Worm (Caenorhabditis elegans) whole organism, L4 larva: ENCODE measurements around the gene C34D1.4.
"Not testable (repeated sequence)": the region's sequence is repeated elsewhere in the genome, so short reads cannot be mapped to it uniquely, and the experiment has no call there.

ENCODE experiments used
- D1046.2 ChIP-seq: fragments of 200-800 bp; sonication (Bioruptor generic); IDR thresholded peaks from 2 replicates; pipeline ENCODE4 v1.3.6; 2022; ENCODE audit warnings: missing genetic modification characterization, missing compliant biosample characterization
- F26F4.8 ChIP-seq: fragments of 200-800 bp; sonication (Bioruptor generic); conservative IDR thresholded peaks from 2 replicates; pipeline ENCODE4 v1.3.6; 2022; ENCODE audit warnings: missing genetic modification characterization, missing compliant biosample characterization
- F44E2.7 ChIP-seq: fragments of 200-800 bp; sonication (Bioruptor generic); IDR thresholded peaks from 2 replicates; pipeline ENCODE4 v2.1.2; 2022; ENCODE audit warnings: missing genetic modification characterization, missing compliant biosample characterization
- Y105C5A.15 ChIP-seq: fragments of 200-800 bp; sonication (Bioruptor generic); IDR thresholded peaks from 2 replicates; pipeline ENCODE4 v1.3.6; 2022; ENCODE audit warnings: missing genetic modification characterization, missing compliant biosample characterization
- Y48G9A.11 ChIP-seq: fragments of 200-800 bp; sonication (Bioruptor generic); IDR thresholded peaks from 2 replicates; pipeline ENCODE4 v1.3.6; 2022; ENCODE audit warnings: missing genetic modification reagents, missing genetic modification characterization, missing compliant biosample characterization
- Y5F2A.4 ChIP-seq: fragments of 200-800 bp; sonication (Bioruptor generic); optimal IDR thresholded peaks from 2 replicates; lab custom pipeline; 2018; ENCODE audit warnings: mild to moderate bottlenecking, missing genetic modification characterization, missing compliant biosample characterization
- ZK337.2 ChIP-seq: fragments of 200-800 bp; sonication (Bioruptor generic); IDR thresholded peaks from 2 replicates; pipeline ENCODE4 v1.3.6; 2022; ENCODE audit warnings: missing genetic modification reagents, missing genetic modification characterization, missing compliant biosample characterization
- ZK546.5 ChIP-seq, 2 experiments: sonication (generic microtip); optimal IDR thresholded peaks; 2 replicates each; lab custom pipeline; 2017; ENCODE audit warnings: missing biosample characterization in 2 of 2, missing genetic modification characterization in 2 of 2
- arid-1 ChIP-seq: fragments of 200-800 bp; sonication (Bioruptor generic); conservative IDR thresholded peaks from 2 replicates; pipeline ENCODE4 v1.3.6; 2022; ENCODE audit warnings: missing genetic modification reagents, missing genetic modification characterization, missing compliant biosample characterization
- ceh-20 ChIP-seq: fragments of 200-800 bp; sonication (Bioruptor generic); IDR thresholded peaks from 2 replicates; pipeline ENCODE4 v1.3.6; 2022; ENCODE audit warnings: missing genetic modification reagents, missing genetic modification characterization, missing compliant biosample characterization
- ceh-28 ChIP-seq: fragments of 150-350 bp; optimal IDR thresholded peaks from 2 replicates; lab custom pipeline; 2014; ENCODE audit warnings: missing biosample characterization, missing genetic modification reagents, missing genetic modification characterization
- ceh-44 ChIP-seq: fragments of 200-800 bp; sonication (Bioruptor generic); IDR thresholded peaks from 2 replicates; pipeline ENCODE4 v1.3.6; 2022; ENCODE audit warnings: missing genetic modification reagents, missing genetic modification characterization, missing compliant biosample characterization
- ctbp-1 ChIP-seq: fragments of 200-800 bp; sonication (Bioruptor generic); IDR thresholded peaks from 2 replicates; pipeline ENCODE4 v1.3.6; 2022; ENCODE audit warnings: missing genetic modification reagents, missing genetic modification characterization, missing compliant biosample characterization
- daf-8 ChIP-seq: fragments of 200-800 bp; sonication (Bioruptor generic); IDR thresholded peaks from 2 replicates; pipeline ENCODE4 v1.3.6; 2022; ENCODE audit warnings: missing genetic modification characterization, missing compliant biosample characterization
- dmd-6 ChIP-seq: fragments of 200-800 bp; sonication (Bioruptor generic); IDR thresholded peaks from 2 replicates; pipeline ENCODE4 v1.3.6; 2022; ENCODE audit warnings: missing genetic modification reagents, missing genetic modification characterization, missing compliant biosample characterization
- dmd-8 ChIP-seq: fragments of 200-800 bp; sonication (Bioruptor generic); IDR thresholded peaks from 2 replicates; pipeline ENCODE4 v1.3.6; 2022; ENCODE audit warnings: missing genetic modification characterization, missing compliant biosample characterization
- dmd-9 ChIP-seq: fragments of 200-800 bp; sonication (Bioruptor generic); IDR thresholded peaks from 2 replicates; pipeline ENCODE4 v1.3.6; 2022; ENCODE audit warnings: missing genetic modification reagents, missing genetic modification characterization, missing compliant biosample characterization
- dpl-1 ChIP-seq: fragments of 150-350 bp; optimal IDR thresholded peaks from 2 replicates; lab custom pipeline; 2014; ENCODE audit warnings: missing biosample characterization, missing genetic modification reagents, missing genetic modification characterization
- gei-8 ChIP-seq: fragments of 200-800 bp; sonication (Bioruptor generic); optimal IDR thresholded peaks from 2 replicates; lab custom pipeline; 2018; ENCODE audit warnings: mild to moderate bottlenecking, missing genetic modification characterization, missing compliant biosample characterization
- hlh-11 ChIP-seq: fragments of 200-800 bp; sonication (Bioruptor generic); optimal IDR thresholded peaks from 2 replicates; lab custom pipeline; 2018; ENCODE audit warnings: mild to moderate bottlenecking, missing genetic modification characterization, missing compliant biosample characterization
- jun-1 ChIP-seq: fragments of 150-350 bp; optimal IDR thresholded peaks from 2 replicates; lab custom pipeline; 2014; ENCODE audit warnings: missing biosample characterization, missing genetic modification reagents, missing genetic modification characterization
- lim-7 ChIP-seq: fragments of 200-800 bp; sonication (Bioruptor generic); IDR thresholded peaks from 2 replicates; pipeline ENCODE4 v1.3.6; 2022; ENCODE audit warnings: missing genetic modification characterization, missing compliant biosample characterization
- lir-3 ChIP-seq: sonication (generic microtip); optimal IDR thresholded peaks from 2 replicates; lab custom pipeline; 2016; ENCODE audit warnings: mild to moderate bottlenecking, missing genetic modification characterization, missing compliant biosample characterization
- madf-9 ChIP-seq: fragments of 200-800 bp; sonication (Bioruptor generic); conservative IDR thresholded peaks from 2 replicates; pipeline ENCODE4 v1.3.6; 2022; ENCODE audit warnings: missing genetic modification reagents, missing genetic modification characterization, missing compliant biosample characterization
- mdl-1 ChIP-seq, 2 experiments: fragments of 150-350 bp in 1 of 2; sonication (generic microtip) in 1 of 2; optimal IDR thresholded peaks; 2 replicates each; lab custom pipeline; 2014 to 2017; ENCODE audit warnings: missing biosample characterization in 2 of 2, missing genetic modification characterization in 2 of 2
- nhr-28 ChIP-seq: fragments of 150-350 bp; optimal IDR thresholded peaks from 2 replicates; lab custom pipeline; 2014; ENCODE audit warnings: missing biosample characterization, missing genetic modification characterization
- nhr-41 ChIP-seq: fragments of 200-800 bp; sonication (Bioruptor generic); IDR thresholded peaks from 2 replicates; pipeline ENCODE4 v1.3.6; 2022; ENCODE audit warnings: missing genetic modification reagents, missing genetic modification characterization, missing compliant biosample characterization
- nhr-48 ChIP-seq: sonication (generic microtip); optimal IDR thresholded peaks from 2 replicates; lab custom pipeline; 2016; ENCODE audit warnings: mild to moderate bottlenecking, missing genetic modification characterization, missing compliant biosample characterization
- pha-4 ChIP-seq, 2 experiments: fragments of 150-350 bp in 1 of 2; fragments of 200-800 bp in 1 of 2; sonication (Bioruptor generic) in 1 of 2; IDR thresholded peaks in 1 of 2; optimal IDR thresholded peaks in 1 of 2; 2 replicates each; pipeline versions ENCODE4 v1.3.6 to Lab custom; 2014 to 2022; ENCODE audit warnings: missing genetic modification characterization in 2 of 2, missing genetic modification reagents in 2 of 2, missing biosample characterization in 1 of 2, missing compliant biosample characterization in 1 of 2
- php-3 ChIP-seq: fragments of 200-800 bp; sonication (Bioruptor generic); IDR thresholded peaks from 2 replicates; pipeline ENCODE4 v1.3.6; 2022; ENCODE audit warnings: missing genetic modification reagents, missing genetic modification characterization, missing compliant biosample characterization
- saeg-2 ChIP-seq: fragments of 200-800 bp; sonication (Bioruptor generic); IDR thresholded peaks from 2 replicates; pipeline ENCODE4 v1.3.6; 2022; ENCODE audit warnings: missing genetic modification reagents, missing genetic modification characterization, missing compliant biosample characterization
- snpc-1.2 ChIP-seq: fragments of 200-800 bp; sonication (Bioruptor generic); IDR thresholded peaks from 2 replicates; pipeline ENCODE4 v1.3.6; 2022; ENCODE audit warnings: missing genetic modification reagents, missing genetic modification characterization, missing compliant biosample characterization
- tag-97 ChIP-seq: fragments of 200-800 bp; sonication (Bioruptor generic); IDR thresholded peaks from 2 replicates; pipeline ENCODE4 v1.3.6; 2022; ENCODE audit warnings: missing genetic modification characterization, missing compliant biosample characterization
- tra-1 ChIP-seq: fragments of 200-800 bp; sonication (Bioruptor generic); IDR thresholded peaks from 2 replicates; pipeline ENCODE4 v1.3.6; 2022; ENCODE audit warnings: missing genetic modification reagents, missing genetic modification characterization, missing compliant biosample characterization
- vab-7 ChIP-seq: fragments of 200-800 bp; sonication (Bioruptor generic); IDR thresholded peaks from 2 replicates; pipeline ENCODE4 v1.3.6; 2022; ENCODE audit warnings: missing genetic modification reagents, missing genetic modification characterization, missing compliant biosample characterization
- ztf-11 ChIP-seq: fragments of 150-350 bp; optimal IDR thresholded peaks from 2 replicates; lab custom pipeline; 2014; ENCODE audit warnings: missing biosample characterization, missing genetic modification characterization

C34D1.4 gene

ce11 chrV:13259527-13259926 lies 416 bp upstream of the C34D1.4 start (continued):
- peak; percentile 28; the same call in 1 of the 2 replicates for TF ChIP-seq dmd-6 (GFP tag; lab: Robert Waterston, UW)
- peak; percentile 44; the same call in 1 of the 2 replicates for TF ChIP-seq ceh-20 (GFP tag; lab: Robert Waterston, UW)
- TF ChIP-seq Y48G9A.11 (GFP tag; lab: Robert Waterston, UW) = no peak

ce11 chrV:13252862-13253261 lies 6.2 kb downstream of the C34D1.4 start:
- TF ChIP-seq Y105C5A.15 (no peak), lir-3 (tag; lab: Kevin White, UChicago) (no peak), daf-8 (GFP tag; lab: Robert Waterston, UW) (no peak), dpl-1 (GFP tag; lab: Kevin White, UChicago) (no peak), ztf-11 (tag; lab: Kevin White, UChicago) (no peak), gei-8 (GFP tag; lab: Kevin White, UChicago) (no peak), ceh-28 (tag; lab: Kevin White, UChicago) (no peak), php-3 (GFP tag; lab: Robert Waterston, UW) (no peak), jun-1 (tag; lab: Kevin White, UChicago) (no peak), F26F4.8 (GFP tag; lab: Robert Waterston, UW) (no peak), hlh-11 (no peak)

- TF ChIP-seq Y48G9A.11 (GFP tag; lab: Robert Waterston, UW) (no peak), tag-97 (GFP tag; lab: Robert Waterston, UW) (no peak), dmd-9 (GFP tag; lab: Robert Waterston, UW) (no peak), Y5F2A.4 (GFP tag; lab: Kevin White, UChicago) (no peak), ZK546.5 (tag; optimal IDR thresholded peaks at IDR 0.05; lab: Kevin White, UChicago) (no peak), snpc-1.2 (GFP tag; lab: Robert Waterston, UW) (no peak), ZK337.2 (GFP tag; lab: Robert Waterston, UW) (no peak)
- TF ChIP-seq, all 104 proteins: peak for 0
These were observed 9.7 kb downstream of the C34D1.4 start, which contains the start of gene odr-3 for ce11 chrV:13249436-13249835. Gene odr-3 (minus strand): TSS chrV:13249536.

- TF ChIP-seq nhr-48 (peak; percentile 94), arid-1 (GFP tag; lab: Robert Waterston, UW) (no peak), dmd-6 (GFP tag; lab: Robert Waterston, UW) (peak; percentile 56), nhr-28 (peak; percentile 55), mdl-1 (tag; optimal IDR thresholded peaks at IDR 0.05; lab: Kevin White, UChicago) (peak in 1 of 2 experiments; percentile 28)
- TF ChIP-seq, all 104 proteins: peak for 4
These were observed 15.9 kb downstream of the C34D1.4 start for ce11 chrV:13243205-13243604.

- peak; percentile 93 for TF ChIP-seq dmd-8
- TF ChIP-seq lim-7 = peak; percentile 85
- 0 out of 2 replicates have a peak, but pooled peaks have one; percentile 42 for TF ChIP-seq ctbp-1 (GFP tag; lab: Robert Waterston, UW)
- TF ChIP-seq nhr-41 = peak; percentile 20; the same call in 1 of the 2 replicates
- TF ChIP-seq saeg-2 = 0 out of 2 replicates have a peak, but pooled peaks have one; percentile 32
- TF ChIP-seq pha-4 (GFP tag; IDR thresholded peaks at IDR 0.05; lab: Robert Waterston, UW) = peak; percentile 63; the same call in 1 of the 2 replicates
- TF ChIP-seq pha-4 (tag; optimal IDR thresholded peaks at IDR 0.05; lab: Kevin White, UChicago) = not testable (repeated sequence)
- peak; percentile 29; the same call in 1 of the 2 replicates for TF ChIP-seq tra-1 (GFP tag; lab: Robert Waterston, UW)
- TF ChIP-seq ceh-44 (GFP tag; lab: Robert Waterston, UW) = 0 out of 2 replicates have a peak, but pooled peaks have one; percentile 9
- TF ChIP-seq D1046.2 (GFP tag; lab: Robert Waterston, UW) = 0 out of 2 replicates have a peak, but pooled peaks have one; percentile 26
- peak; percentile 73 for TF ChIP-seq vab-7 (GFP tag; lab: Robert Waterston, UW)
- TF ChIP-seq madf-9 = peak; percentile 45; the same call in 1 of the 2 replicates
- TF ChIP-seq F44E2.7 (GFP tag; lab: Robert Waterston, UW) = 0 out of 2 replicates have a peak, but pooled peaks have one; percentile 50
- TF ChIP-seq php-3 (GFP tag; lab: Robert Waterston, UW) = 0 out of 2 replicates have a peak, but pooled peaks have one; percentile 15
- TF ChIP-seq F26F4.8 (GFP tag; lab: Robert Waterston, UW) = peak; percentile 81
These were observed 19.4 kb downstream of the C34D1.4 start for ce11 chrV:13239720-13240119.
